Worm (Caenorhabditis elegans) whole organism, late embryonic: ENCODE results near the gene dhhc-4.

Experiments
- K02D7.2 ChIP-seq: sonication (generic microtip); optimal IDR thresholded peaks from 2 replicates; lab custom pipeline; 2017; ENCODE audit warnings: mild to moderate bottlenecking, missing genetic modification characterization, missing compliant biosample characterization
- T23F11.4 ChIP-seq: fragments of 200-800 bp; sonication (Bioruptor generic); optimal IDR thresholded peaks from 2 replicates; lab custom pipeline; 2018; ENCODE audit warnings: mild to moderate bottlenecking, missing genetic modification characterization, missing compliant biosample characterization
- ahr-1 ChIP-seq: sonication (generic microtip); optimal IDR thresholded peaks from 2 replicates; lab custom pipeline; 2016; ENCODE audit warnings: missing genetic modification characterization, missing compliant biosample characterization
- ama-1 ChIP-seq: fragments of 150-350 bp; optimal IDR thresholded peaks from 2 replicates; lab custom pipeline; 2014
- ceh-14 ChIP-seq: sonication (generic microtip); optimal IDR thresholded peaks from 2 replicates; lab custom pipeline; 2016; ENCODE audit warnings: missing genotype, missing genetic modification characterization, missing compliant biosample characterization
- ceh-19 ChIP-seq: fragments of 200-800 bp; sonication (Bioruptor generic); optimal IDR thresholded peaks from 2 replicates; lab custom pipeline; 2018; ENCODE audit warnings: mild to moderate bottlenecking, missing genetic modification characterization, missing compliant biosample characterization
- ceh-2 ChIP-seq: sonication (generic microtip); optimal IDR thresholded peaks from 2 replicates; lab custom pipeline; 2016; ENCODE audit warnings: missing genotype, missing genetic modification characterization, missing compliant biosample characterization
- ceh-24 ChIP-seq: sonication (generic microtip); optimal IDR thresholded peaks from 2 replicates; lab custom pipeline; 2016; ENCODE audit warnings: mild to moderate bottlenecking, missing genetic modification characterization, missing compliant biosample characterization
- ceh-45 ChIP-seq: fragments of 200-800 bp; sonication (Bioruptor generic); IDR thresholded peaks from 2 replicates; pipeline ENCODE4 v1.3.6; 2022; ENCODE audit warnings: missing genetic modification reagents, missing genetic modification characterization, missing compliant biosample characterization
- ceh-48 ChIP-seq: sonication (generic microtip); optimal IDR thresholded peaks from 2 replicates; lab custom pipeline; 2016; ENCODE audit warnings: missing genetic modification characterization, inconsistent platforms, missing compliant biosample characterization
- ceh-6 ChIP-seq: fragments of 200-800 bp; sonication (Bioruptor generic); optimal IDR thresholded peaks from 2 replicates; lab custom pipeline; 2018; ENCODE audit warnings: mild to moderate bottlenecking, missing genetic modification characterization, missing compliant biosample characterization
- ceh-9 ChIP-seq: sonication (generic microtip); optimal IDR thresholded peaks from 2 replicates; lab custom pipeline; 2016; ENCODE audit warnings: mild to moderate bottlenecking, missing genetic modification characterization, inconsistent platforms, missing compliant biosample characterization
- che-1 ChIP-seq: sonication (generic microtip); optimal IDR thresholded peaks from 2 replicates; lab custom pipeline; 2016; ENCODE audit warnings: mild to moderate bottlenecking, missing genetic modification characterization, missing compliant biosample characterization
- dmd-4 ChIP-seq: sonication (generic microtip); optimal IDR thresholded peaks from 2 replicates; lab custom pipeline; 2016; ENCODE audit warnings: borderline replicate concordance, missing genetic modification characterization, missing compliant biosample characterization
- dve-1 ChIP-seq: sonication (generic microtip); optimal IDR thresholded peaks from 2 replicates; lab custom pipeline; 2017; ENCODE audit warnings: antibody characterized with exemption, mild to moderate bottlenecking, missing genetic modification characterization, missing compliant biosample characterization
- elt-2 ChIP-seq: sonication (generic microtip); optimal IDR thresholded peaks from 2 replicates; lab custom pipeline; 2016; ENCODE audit warnings: missing genetic modification reagents, missing genetic modification characterization, missing compliant biosample characterization
- elt-4 ChIP-seq: sonication (generic microtip); optimal IDR thresholded peaks from 2 replicates; lab custom pipeline; 2016; ENCODE audit warnings: missing genetic modification characterization, missing compliant biosample characterization
- fkh-10 ChIP-seq: fragments of 150-350 bp; optimal IDR thresholded peaks from 2 replicates; lab custom pipeline; 2014; ENCODE audit warnings: missing biosample characterization, missing genetic modification reagents, missing genetic modification characterization
- gmeb-2 ChIP-seq: sonication (generic microtip); optimal IDR thresholded peaks from 2 replicates; lab custom pipeline; 2016; ENCODE audit warnings: missing genetic modification characterization, inconsistent platforms, missing compliant biosample characterization
- hlh-13 ChIP-seq: fragments of 200-800 bp; sonication (Bioruptor generic); optimal IDR thresholded peaks from 2 replicates; lab custom pipeline; 2018; ENCODE audit warnings: mild to moderate bottlenecking, missing genetic modification characterization, missing compliant biosample characterization
- hlh-15 ChIP-seq: sonication (generic microtip); optimal IDR thresholded peaks from 2 replicates; lab custom pipeline; 2016; ENCODE audit warnings: missing genetic modification characterization, missing compliant biosample characterization
- hlh-30 ChIP-seq: sonication (generic microtip); optimal IDR thresholded peaks from 2 replicates; lab custom pipeline; 2017; ENCODE audit warnings: antibody characterized with exemption, missing genetic modification characterization, missing compliant biosample characterization; ENCODE audit not compliant: insufficient read depth
- hlh-6 ChIP-seq: sonication (generic microtip); optimal IDR thresholded peaks from 2 replicates; lab custom pipeline; 2016; ENCODE audit warnings: missing genotype, missing genetic modification characterization, missing compliant biosample characterization
- mec-3 ChIP-seq: sonication (generic microtip); optimal IDR thresholded peaks from 2 replicates; lab custom pipeline; 2016; ENCODE audit warnings: borderline replicate concordance, missing genetic modification characterization, missing compliant biosample characterization
- nfya-1 ChIP-seq: sonication (generic microtip); optimal IDR thresholded peaks from 2 replicates; lab custom pipeline; 2017; ENCODE audit warnings: missing genetic modification characterization, mild to moderate bottlenecking, missing compliant biosample characterization, antibody characterized with exemption, moderate library complexity
- nhr-11 ChIP-seq: fragments of 150-350 bp; optimal IDR thresholded peaks from 2 replicates; lab custom pipeline; 2014; ENCODE audit warnings: missing biosample characterization, missing genetic modification characterization
- odd-2 ChIP-seq: sonication (generic microtip); optimal IDR thresholded peaks from 2 replicates; lab custom pipeline; 2017; ENCODE audit warnings: antibody characterized with exemption, mild to moderate bottlenecking, missing genetic modification characterization, missing compliant biosample characterization
- pag-3 ChIP-seq: sonication (generic microtip); optimal IDR thresholded peaks from 2 replicates; lab custom pipeline; 2016; ENCODE audit warnings: missing compliant biosample characterization, missing genetic modification characterization, borderline replicate concordance
- pha-4 ChIP-seq: fragments of 150-350 bp; optimal IDR thresholded peaks from 2 replicates; lab custom pipeline; 2018; ENCODE audit warnings: missing biosample characterization, missing genetic modification reagents, missing genetic modification characterization
- pros-1 ChIP-seq: fragments of 150-350 bp; optimal IDR thresholded peaks from 2 replicates; lab custom pipeline; 2014; ENCODE audit warnings: missing biosample characterization, missing genetic modification reagents, missing genetic modification characterization
- rnt-1 ChIP-seq: sonication (generic microtip); optimal IDR thresholded peaks from 2 replicates; lab custom pipeline; 2016; ENCODE audit warnings: missing genetic modification characterization, missing compliant biosample characterization
- sox-2 ChIP-seq: fragments of 200-800 bp; sonication (Bioruptor generic); IDR thresholded peaks from 2 replicates; pipeline ENCODE4 v1.3.6; 2022; ENCODE audit warnings: missing genetic modification reagents, missing genetic modification characterization, missing compliant biosample characterization
- tbx-7 ChIP-seq: sonication (generic microtip); optimal IDR thresholded peaks from 2 replicates; lab custom pipeline; 2016; ENCODE audit warnings: missing genotype, missing genetic modification characterization, missing compliant biosample characterization
- ttx-3 ChIP-seq: sonication (generic microtip); optimal IDR thresholded peaks from 2 replicates; lab custom pipeline; 2016; ENCODE audit warnings: missing genetic modification reagents, missing genetic modification characterization, missing compliant biosample characterization
- unc-55 ChIP-seq: sonication (generic microtip); optimal IDR thresholded peaks from 2 replicates; lab custom pipeline; 2017; ENCODE audit warnings: missing biosample characterization, missing genetic modification reagents, missing genetic modification characterization
- unc-86 ChIP-seq: sonication (generic microtip); optimal IDR thresholded peaks from 2 replicates; lab custom pipeline; 2016; ENCODE audit warnings: missing genetic modification characterization, missing compliant biosample characterization
- ztf-16 ChIP-seq: sonication (generic microtip); optimal IDR thresholded peaks from 2 replicates; lab custom pipeline; 2017; ENCODE audit warnings: missing genetic modification characterization, missing compliant biosample characterization

dhhc-4 gene

ce11 chrIII:9857110-9857509 lies 10.5 kb downstream of the dhhc-4 start:
- no peak for TF ChIP-seq ahr-1 (tag; lab: Kevin White, UChicago)
- no peak for TF ChIP-seq ttx-3 (tag; lab: Kevin White, UChicago)
- peak; percentile 58 for TF ChIP-seq elt-2
- TF ChIP-seq, all 69 proteins: peak for 1

- no peak for TF ChIP-seq hlh-30 (tag; lab: Kevin White, UChicago)
- no peak for TF ChIP-seq tbx-7
- no peak for TF ChIP-seq ztf-16
- no peak for TF ChIP-seq unc-55 (GFP tag; lab: Kevin White, UChicago)
- TF ChIP-seq elt-4, result no peak
- TF ChIP-seq sox-2 (GFP tag; lab: Robert Waterston, UW), result no peak
- TF ChIP-seq, all 69 proteins: peak for 0
Observed at ce11 chrIII:9854960-9855359, 12.6 kb downstream of the dhhc-4 start.

ce11 chrIII:9853667-9854620 lies 13.6 kb downstream of the dhhc-4 start:
- no peak for TF ChIP-seq che-1 (tag; lab: Kevin White, UChicago)
- TF ChIP-seq nhr-11 (tag; lab: Kevin White, UChicago), result no peak
- TF ChIP-seq ttx-3 (tag; lab: Kevin White, UChicago), result no peak
- TF ChIP-seq, all 69 proteins: peak for 0

- TF ChIP-seq T23F11.4 (GFP tag; lab: Kevin White, UChicago) (no peak), hlh-15 (tag; lab: Kevin White, UChicago) (no peak), ceh-45 (GFP tag; lab: Robert Waterston, UW) (no peak), pros-1 (tag; lab: Kevin White, UChicago) (no peak), ceh-24 (tag; lab: Kevin White, UChicago) (no peak), K02D7.2 (tag; lab: Kevin White, UChicago) (no peak), mec-3 (tag; lab: Kevin White, UChicago) (no peak), hlh-13 (GFP tag; lab: Kevin White, UChicago) (no peak), odd-2 (tag; lab: Kevin White, UChicago) (no peak), ceh-48 (tag; lab: Kevin White, UChicago) (no peak), hlh-6 (tag; lab: Kevin White, UChicago) (no peak), elt-2 (no peak), elt-4 (no peak), dve-1 (no peak), nfya-1 (tag; lab: Kevin White, UChicago) (no peak)
Observed at ce11 chrIII:9851547-9851946, 16.0 kb downstream of the dhhc-4 start, which contains the start of gene K11H3.3. TSS of gene K11H3.3 (plus strand) at chrIII:9851854.

- TF ChIP-seq rnt-1 (tag; lab: Kevin White, UChicago) (no peak), dve-1 (no peak), pha-4 (no peak), sox-2 (GFP tag; lab: Robert Waterston, UW) (no peak), ceh-9 (tag; lab: Kevin White, UChicago) (no peak), ama-1 (lab: Kevin White, UChicago) (no peak), ceh-14 (no peak), pag-3 (tag; lab: Kevin White, UChicago) (no peak), pros-1 (tag; lab: Kevin White, UChicago) (no peak), unc-86 (tag; lab: Kevin White, UChicago) (no peak), fkh-10 (GFP tag; lab: Kevin White, UChicago) (no peak), ceh-6 (GFP tag; lab: Kevin White, UChicago) (no peak), odd-2 (tag; lab: Kevin White, UChicago) (no peak), hlh-13 (GFP tag; lab: Kevin White, UChicago) (no peak), gmeb-2 (no peak), dmd-4 (tag; lab: Kevin White, UChicago) (no peak), ceh-2 (tag; lab: Kevin White, UChicago) (no peak), ceh-19 (GFP tag; lab: Kevin White, UChicago) (no peak)
Observed at ce11 chrIII:9850877-9851276, 16.7 kb downstream of the dhhc-4 start.
